Fruit fly (Drosophila melanogaster): ENCODE measurements around the gene CG13928.
A peak's percentile ranks its signal among the peaks of the same experiment; 100 is the strongest.

The CG13928 gene

dm6 chr3L:1587140-1587849 lies 40.9 kb downstream of the CG13928 start (continued):
- TF ChIP-seq CG6792 (GFP tag; optimal IDR thresholded peaks at IDR 0.05): peak; percentile 83
- TF ChIP-seq CG10631 (GFP tag; optimal IDR thresholded peaks at IDR 0.05): peak; percentile 82
- no peak for TF ChIP-seq fkh (GFP tag; optimal IDR thresholded peaks at IDR 0.05)
- TF ChIP-seq Eip78C (GFP tag): peak; percentile 93
- TF ChIP-seq Smox (GFP tag; optimal IDR thresholded peaks at IDR 0.05): peak; percentile 76
- peak; percentile 91 for TF ChIP-seq CG31627 (GFP tag; optimal IDR thresholded peaks at IDR 0.05)
- peak; percentile 90 for TF ChIP-seq Sox15 (GFP tag; optimal IDR thresholded peaks at IDR 0.05)
- TF ChIP-seq topi (GFP tag; optimal IDR thresholded peaks at IDR 0.05): peak; percentile 81
- peak; percentile 79 for TF ChIP-seq CG9139 (GFP tag; optimal IDR thresholded peaks at IDR 0.05)
- TF ChIP-seq CG16779 (tag; optimal IDR thresholded peaks at IDR 0.05): peak; percentile 63
- peak; percentile 51 for TF ChIP-seq vri (GFP tag; optimal IDR thresholded peaks at IDR 0.05)
- peak; percentile 89 for TF ChIP-seq CG11902 (GFP tag; optimal IDR thresholded peaks at IDR 0.05)
- TF ChIP-seq dsx (GFP tag; optimal IDR thresholded peaks at IDR 0.05; ENCODE audit: poor library complexity, severe bottlenecking): peak; percentile 81
- TF ChIP-seq salr (GFP tag; optimal IDR thresholded peaks at IDR 0.05): peak; percentile 41 to 84
- peak; percentile 75 for TF ChIP-seq CG32006 (GFP tag; optimal IDR thresholded peaks at IDR 0.05)
- TF ChIP-seq eg (GFP tag; IDR thresholded peaks at IDR 0.05): peak; percentile 76
- TF ChIP-seq CG10669 (GFP tag; optimal IDR thresholded peaks at IDR 0.05): peak; percentile 85
- TF ChIP-seq Hr39 (GFP tag; optimal IDR thresholded peaks at IDR 0.05): peak; percentile 91
- peak; percentile 84 for TF ChIP-seq CG3032 (tag; optimal IDR thresholded peaks at IDR 0.05)
- peak; percentile 85 for TF ChIP-seq lz (GFP tag; optimal IDR thresholded peaks at IDR 0.05)
- peak; percentile 82 for TF ChIP-seq CG8319 (GFP tag; optimal IDR thresholded peaks at IDR 0.05)
- TF ChIP-seq CG6276 (GFP tag; optimal IDR thresholded peaks at IDR 0.05): peak; percentile 54
- peak; percentile 66 for TF ChIP-seq CG15336 (GFP tag; IDR thresholded peaks at IDR 0.05)
- peak; percentile 69 to 89 for TF ChIP-seq ss (GFP tag; optimal IDR thresholded peaks at IDR 0.05)
- peak; percentile 82 for TF ChIP-seq Ets96B (tag; optimal IDR thresholded peaks at IDR 0.05)
- peak; percentile 81 for TF ChIP-seq fd59A (GFP tag; optimal IDR thresholded peaks at IDR 0.05)
- peak; percentile 22 for TF ChIP-seq Lpt (GFP tag; optimal IDR thresholded peaks at IDR 0.05)
- TF ChIP-seq CG6854 (GFP tag; optimal IDR thresholded peaks at IDR 0.05): peak; percentile 18
- peak; percentile 86 for TF ChIP-seq acj6 (GFP tag; optimal IDR thresholded peaks at IDR 0.05)
- TF ChIP-seq CG7368 (GFP tag; optimal IDR thresholded peaks at IDR 0.05): peak; percentile 85
- peak; percentile 26 for TF ChIP-seq dac (GFP tag; optimal IDR thresholded peaks at IDR 0.05)
- no peak for TF ChIP-seq Eip93F (GFP tag; optimal IDR thresholded peaks at IDR 0.05)

dm6 chr3L:1586266-1587054 lies 41.7 kb downstream of the CG13928 start:
- TF ChIP-seq OdsH (GFP tag; optimal IDR thresholded peaks at IDR 0.05) (no peak), spab (GFP tag; optimal IDR thresholded peaks at IDR 0.05) (peak; percentile 47), CG8119 (GFP tag; IDR thresholded peaks at IDR 0.05) (peak; percentile 80), cyc (GFP tag; optimal IDR thresholded peaks at IDR 0.05) (no peak), dsx (GFP tag; optimal IDR thresholded peaks at IDR 0.05; ENCODE audit: poor library complexity, severe bottlenecking) (peak; percentile 66), Sox102F (GFP tag; optimal IDR thresholded peaks at IDR 0.05) (peak; percentile 52), CG6808 (GFP tag; optimal IDR thresholded peaks at IDR 0.05) (peak; percentile 64), Lpt (GFP tag; optimal IDR thresholded peaks at IDR 0.05) (no peak), Sox15 (GFP tag; optimal IDR thresholded peaks at IDR 0.05) (no peak), salr (GFP tag; optimal IDR thresholded peaks at IDR 0.05) (no peak), Ets96B (tag; optimal IDR thresholded peaks at IDR 0.05) (peak; percentile 38), Hr39 (GFP tag; optimal IDR thresholded peaks at IDR 0.05) (no peak), CG11294 (GFP tag; IDR thresholded peaks at IDR 0.05) (no peak; the same call in 1 of the 2 replicates), Blimp-1 (GFP tag; optimal IDR thresholded peaks at IDR 0.05) (no peak), CG10669 (GFP tag; optimal IDR thresholded peaks at IDR 0.05) (peak; percentile 54), Eip75B (GFP tag; optimal IDR thresholded peaks at IDR 0.05) (peak; percentile 16), Eip78C (GFP tag) (peak; percentile 74), CG16779 (tag; optimal IDR thresholded peaks at IDR 0.05) (peak; percentile 77), achi (GFP tag; optimal IDR thresholded peaks at IDR 0.05) (no peak), CG6854 (GFP tag; optimal IDR thresholded peaks at IDR 0.05) (peak; percentile 81), fkh (GFP tag; optimal IDR thresholded peaks at IDR 0.05) (peak; percentile 73), CG3919 (GFP tag; optimal IDR thresholded peaks at IDR 0.05) (peak; percentile 41), dac (GFP tag; optimal IDR thresholded peaks at IDR 0.05) (peak; percentile 4), lz (GFP tag; optimal IDR thresholded peaks at IDR 0.05) (no peak), vri (GFP tag; optimal IDR thresholded peaks at IDR 0.05) (peak; percentile 78), CG34406 (GFP tag; optimal IDR thresholded peaks at IDR 0.05) (no peak), CG7368 (GFP tag; optimal IDR thresholded peaks at IDR 0.05) (peak; percentile 11), fd85E (GFP tag; optimal IDR thresholded peaks at IDR 0.05) (peak; percentile 65), CG6276 (GFP tag; optimal IDR thresholded peaks at IDR 0.05) (peak; percentile 90)

Measured in whole organism, prepupa.